Fruit fly (Drosophila melanogaster) whole organism, embryonic: ENCODE results near the gene Dbp73D.

ENCODE experiments used
- B-H2 ChIP-seq: fragments of 200-800 bp; sonication (Bioruptor generic); optimal IDR thresholded peaks from 2 replicates; lab custom pipeline; 2018; ENCODE audit warnings: missing biosample characterization, mild to moderate bottlenecking, missing genetic modification characterization
- CG10274 ChIP-seq: fragments of 200-800 bp; sonication (Bioruptor generic); optimal IDR thresholded peaks from 3 replicates; lab custom pipeline; 2017; ENCODE audit warnings: missing biosample characterization, mild to moderate bottlenecking, missing genetic modification characterization
- CG11398 ChIP-seq: fragments of 200-800 bp; sonication (Bioruptor generic); optimal IDR thresholded peaks from 2 replicates; lab custom pipeline; 2016; ENCODE audit warnings: missing biosample characterization, missing genetic modification characterization
- CG1233 ChIP-seq: fragments of 200-800 bp; sonication (Bioruptor generic); optimal IDR thresholded peaks from 4 replicates; lab custom pipeline; 2018; ENCODE audit warnings: missing biosample characterization, mild to moderate bottlenecking, missing genetic modification characterization
- CG12659 ChIP-seq: fragments of 200-800 bp; sonication (Bioruptor generic); optimal IDR thresholded peaks from 3 replicates; lab custom pipeline; 2017; ENCODE audit warnings: mild to moderate bottlenecking, missing biosample characterization, missing genetic modification reagents, missing genetic modification characterization
- CG13624 ChIP-seq: fragments of 200-800 bp; sonication (Bioruptor generic); optimal IDR thresholded peaks from 2 replicates; lab custom pipeline; 2016; ENCODE audit warnings: missing biosample characterization, missing genetic modification characterization
- CG15514 ChIP-seq: fragments of 200-800 bp; sonication (Bioruptor generic); optimal IDR thresholded peaks from 3 replicates; lab custom pipeline; 2017; ENCODE audit warnings: missing biosample characterization, missing genetic modification characterization, mild to moderate bottlenecking, moderate library complexity, missing genetic modification reagents
- CG1602 ChIP-seq: fragments of 200-800 bp; sonication (Bioruptor generic); optimal IDR thresholded peaks from 3 replicates; lab custom pipeline; 2016; ENCODE audit warnings: missing biosample characterization, missing genetic modification characterization
- CG17359 ChIP-seq: fragments of 200-800 bp; sonication (Bioruptor generic); optimal IDR thresholded peaks from 3 replicates; lab custom pipeline; 2018; ENCODE audit warnings: missing biosample characterization, mild to moderate bottlenecking, missing genetic modification characterization, moderate library complexity
- CG17568 ChIP-seq: fragments of 200-800 bp; sonication (Bioruptor generic); optimal IDR thresholded peaks from 2 replicates; lab custom pipeline; 2018; ENCODE audit warnings: missing biosample characterization, mild to moderate bottlenecking, missing genetic modification characterization, moderate library complexity
- CG17612 ChIP-seq: fragments of 200-800 bp; sonication (Bioruptor generic); IDR thresholded peaks from 2 replicates; pipeline ENCODE4 v1.3.6; 2022; ENCODE audit warnings: missing biosample characterization, missing genetic modification characterization
- CG1792 ChIP-seq: fragments of 200-800 bp; sonication (Bioruptor generic); optimal IDR thresholded peaks from 2 replicates; lab custom pipeline; 2016; ENCODE audit warnings: missing biosample characterization, missing genetic modification characterization
- CG30403 ChIP-seq: fragments of 200-800 bp; sonication (Bioruptor generic); optimal IDR thresholded peaks from 3 replicates; lab custom pipeline; 2016; ENCODE audit warnings: missing biosample characterization, missing genetic modification characterization
- CG33557 ChIP-seq: fragments of 200-800 bp; sonication (Bioruptor generic); optimal IDR thresholded peaks from 2 replicates; lab custom pipeline; 2019; ENCODE audit warnings: missing biosample characterization, mild to moderate bottlenecking, missing genetic modification characterization, moderate library complexity
- CG4282 ChIP-seq: fragments of 200-800 bp; sonication (Bioruptor generic); optimal IDR thresholded peaks from 2 replicates; lab custom pipeline; 2016; ENCODE audit warnings: missing biosample characterization, missing genetic modification characterization
- CG4360 ChIP-seq: fragments of 200-800 bp; sonication (Bioruptor generic); IDR thresholded peaks from 2 replicates; pipeline ENCODE4 v1.3.6; 2022; ENCODE audit warnings: missing biosample characterization, missing genetic modification characterization
- CG4404 ChIP-seq: fragments of 200-800 bp; sonication (Bioruptor generic); IDR thresholded peaks from 2 replicates; pipeline ENCODE4 v1.3.6; 2022; ENCODE audit warnings: missing biosample characterization, missing genetic modification characterization
- CG6654 ChIP-seq: fragments of 200-800 bp; sonication (Bioruptor generic); optimal IDR thresholded peaks from 2 replicates; lab custom pipeline; 2017; ENCODE audit warnings: missing biosample characterization, mild to moderate bottlenecking, missing genetic modification characterization
- CG6765 ChIP-seq: fragments of 200-800 bp; sonication (Bioruptor generic); optimal IDR thresholded peaks from 3 replicates; lab custom pipeline; 2017; ENCODE audit warnings: missing biosample characterization, mild to moderate bottlenecking, missing genetic modification characterization
- CG7372 ChIP-seq: fragments of 200-800 bp; sonication (Bioruptor generic); IDR thresholded peaks from 2 replicates; pipeline ENCODE4 v1.3.6; 2022; ENCODE audit warnings: missing biosample characterization, missing genetic modification characterization
- CG8388 ChIP-seq: fragments of 200-800 bp; sonication (Bioruptor generic); optimal IDR thresholded peaks from 2 replicates; lab custom pipeline; 2019; ENCODE audit warnings: missing biosample characterization, mild to moderate bottlenecking, missing genetic modification characterization, moderate library complexity
- CG8765 ChIP-seq: fragments of 200-800 bp; sonication (Bioruptor generic); IDR thresholded peaks from 2 replicates; pipeline ENCODE4 v1.3.6; 2022; ENCODE audit warnings: missing biosample characterization, missing genetic modification characterization
- CG8924 ChIP-seq: fragments of 200-800 bp; optimal IDR thresholded peaks from 3 replicates; lab custom pipeline; 2019; ENCODE audit warnings: missing biosample characterization, mild to moderate bottlenecking, missing genetic modification characterization, moderate library complexity
- CG9215 ChIP-seq: fragments of 200-800 bp; sonication (Bioruptor generic); IDR thresholded peaks from 2 replicates; pipeline ENCODE4 v1.3.6; 2022; ENCODE audit warnings: missing biosample characterization, missing genetic modification characterization
- CrebB ChIP-seq: fragments of 200-800 bp; sonication (Bioruptor generic); optimal IDR thresholded peaks from 3 replicates; lab custom pipeline; 2018; ENCODE audit warnings: missing biosample characterization, mild to moderate bottlenecking, missing genetic modification characterization
- Dp ChIP-seq: fragments of 200-800 bp; sonication (Bioruptor generic); optimal IDR thresholded peaks from 2 replicates; lab custom pipeline; 2018; ENCODE audit warnings: missing biosample characterization, mild to moderate bottlenecking, missing genetic modification characterization, moderate library complexity
- Ets97D ChIP-seq: fragments of 200-800 bp; sonication (Bioruptor generic); optimal IDR thresholded peaks from 3 replicates; lab custom pipeline; 2016; ENCODE audit warnings: missing biosample characterization, missing genetic modification characterization
- HmgD ChIP-seq: fragments of 200-800 bp; sonication (Bioruptor generic); optimal IDR thresholded peaks from 3 replicates; lab custom pipeline; 2016; ENCODE audit warnings: missing biosample characterization, missing genetic modification characterization
- HmgZ ChIP-seq: fragments of 200-800 bp; sonication (Bioruptor generic); optimal IDR thresholded peaks from 2 replicates; lab custom pipeline; 2018; ENCODE audit warnings: missing biosample characterization, mild to moderate bottlenecking, missing genetic modification characterization
- Hr3 ChIP-seq: fragments of 200-800 bp; sonication (Bioruptor generic); optimal IDR thresholded peaks from 3 replicates; lab custom pipeline; 2016; ENCODE audit warnings: missing biosample characterization, missing genetic modification characterization
- Jarid2 ChIP-seq: fragments of 200-800 bp; sonication (Bioruptor generic); optimal IDR thresholded peaks from 3 replicates; lab custom pipeline; 2017; ENCODE audit warnings: mild to moderate bottlenecking, missing biosample characterization, missing genetic modification reagents, missing genetic modification characterization
- Mes4 ChIP-seq: fragments of 200-800 bp; sonication (Bioruptor generic); optimal IDR thresholded peaks from 2 replicates; lab custom pipeline; 2016; ENCODE audit warnings: missing biosample characterization, missing genetic modification characterization
- Xbp1 ChIP-seq: fragments of 200-800 bp; sonication (Bioruptor generic); optimal IDR thresholded peaks from 3 replicates; lab custom pipeline; 2016; ENCODE audit warnings: missing biosample characterization, mild to moderate bottlenecking, missing genetic modification characterization
- ap ChIP-seq: fragments of 200-800 bp; sonication (Bioruptor generic); IDR thresholded peaks from 2 replicates; pipeline ENCODE4 v1.3.6; 2022; ENCODE audit warnings: missing biosample characterization, missing genetic modification characterization
- ara ChIP-seq: fragments of 200-800 bp; sonication (Bioruptor generic); IDR thresholded peaks from 2 replicates; pipeline ENCODE4 v1.3.6; 2022; ENCODE audit warnings: missing biosample characterization, missing genetic modification characterization
- az2 ChIP-seq: fragments of 200-800 bp; sonication (Bioruptor generic); optimal IDR thresholded peaks from 3 replicates; lab custom pipeline; 2016; ENCODE audit warnings: missing biosample characterization, missing genetic modification characterization
- bab2 ChIP-seq: fragments of 200-800 bp; sonication (Bioruptor generic); optimal IDR thresholded peaks from 2 replicates; lab custom pipeline; 2016; ENCODE audit warnings: missing biosample characterization, missing genetic modification characterization
- bbx ChIP-seq: fragments of 200-800 bp; sonication (Bioruptor generic); IDR thresholded peaks from 2 replicates; pipeline ENCODE4 v1.3.6; 2022; ENCODE audit warnings: missing biosample characterization, missing genetic modification characterization; ENCODE audit not compliant: partially characterized antibody
- corto ChIP-seq: fragments of 200-800 bp; sonication (Bioruptor generic); optimal IDR thresholded peaks from 2 replicates; lab custom pipeline; 2016; ENCODE audit warnings: missing biosample characterization, mild to moderate bottlenecking, missing genetic modification characterization, moderate library complexity
- dan ChIP-seq: fragments of 200-800 bp; sonication (Bioruptor generic); IDR thresholded peaks from 2 replicates; pipeline ENCODE4 v1.3.6; 2022; ENCODE audit warnings: missing biosample characterization, missing genetic modification characterization
- disco-r ChIP-seq: fragments of 200-800 bp; sonication (Bioruptor generic); optimal IDR thresholded peaks from 2 replicates; lab custom pipeline; 2016; ENCODE audit warnings: missing biosample characterization, missing genetic modification characterization
- grau ChIP-seq: fragments of 200-800 bp; optimal IDR thresholded peaks from 3 replicates; lab custom pipeline; 2019; ENCODE audit warnings: missing biosample characterization, mild to moderate bottlenecking, missing genetic modification characterization, moderate library complexity
- her ChIP-seq: fragments of 200-800 bp; sonication (Bioruptor generic); optimal IDR thresholded peaks from 2 replicates; lab custom pipeline; 2016; ENCODE audit warnings: missing biosample characterization, missing genetic modification characterization
- ken ChIP-seq: fragments of 200-800 bp; sonication (Bioruptor generic); IDR thresholded peaks from 3 replicates; pipeline ENCODE4 v1.3.6; 2022; ENCODE audit warnings: missing biosample characterization, missing genetic modification characterization
- lmd ChIP-seq: fragments of 200-800 bp; sonication (Bioruptor generic); IDR thresholded peaks from 2 replicates; pipeline ENCODE4 v1.3.6; 2022; ENCODE audit warnings: missing biosample characterization, missing genetic modification characterization
- pho ChIP-seq: fragments of 200-800 bp; sonication (Bioruptor generic); optimal IDR thresholded peaks from 2 replicates; lab custom pipeline; 2016; ENCODE audit warnings: missing biosample characterization, missing genetic modification characterization
- ro ChIP-seq: fragments of 200-800 bp; sonication (Bioruptor generic); IDR thresholded peaks from 2 replicates; pipeline ENCODE4 v1.3.6; 2022; ENCODE audit warnings: missing biosample characterization, missing genetic modification characterization
- slou ChIP-seq: fragments of 200-800 bp; sonication (Bioruptor generic); optimal IDR thresholded peaks from 3 replicates; lab custom pipeline; 2016; ENCODE audit warnings: missing biosample characterization, missing genetic modification characterization
- tio ChIP-seq: fragments of 200-800 bp; sonication (Bioruptor generic); optimal IDR thresholded peaks from 2 replicates; lab custom pipeline; 2017; ENCODE audit warnings: missing biosample characterization, missing genetic modification characterization, inconsistent platforms
- usp ChIP-seq: fragments of >200 bp; optimal IDR thresholded peaks from 2 replicates; lab custom pipeline; 2017; ENCODE audit warnings: missing biosample characterization, missing genetic modification characterization
- wdn ChIP-seq: fragments of 200-800 bp; sonication (Bioruptor generic); IDR thresholded peaks from 2 replicates; pipeline ENCODE4 v1.3.6; 2022; ENCODE audit warnings: missing biosample characterization, missing genetic modification characterization

The Dbp73D gene

DNA sequence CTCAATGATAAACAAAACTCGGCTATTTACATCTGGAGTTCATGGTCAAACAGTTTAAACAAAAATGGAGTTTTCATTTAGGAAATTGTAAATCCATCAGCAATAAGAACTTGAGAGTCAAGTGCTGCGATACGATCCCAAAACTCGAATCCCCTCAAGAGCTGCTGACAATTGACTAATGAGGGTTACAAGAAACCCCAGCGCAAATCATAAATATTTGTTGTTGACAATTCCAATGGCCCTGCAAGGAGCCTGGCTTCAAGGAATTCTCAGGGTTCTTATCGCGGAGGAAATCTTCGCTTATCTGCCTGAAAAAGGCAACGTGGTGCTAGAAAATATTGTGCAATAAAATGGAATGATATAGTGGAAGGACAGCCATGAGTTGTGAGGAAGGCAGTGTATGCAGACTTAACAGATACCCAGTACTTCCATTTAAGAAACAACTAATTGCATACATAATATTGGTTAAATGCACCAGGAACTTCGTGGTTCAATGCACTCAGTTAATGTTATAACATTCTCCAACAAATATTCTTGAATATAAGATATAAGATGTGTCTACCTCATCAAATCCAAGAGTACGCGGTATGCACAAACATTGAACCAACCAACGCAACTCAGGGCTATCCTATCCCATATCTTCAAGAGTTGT is 37.5 kb upstream of the Dbp73D start (continued):
- TF ChIP-seq CG8388 (GFP tag; lab: Kevin White, UChicago) = peak; percentile 53
- no peak for TF ChIP-seq CG10274
- TF ChIP-seq CG17568 = no peak
- peak; percentile 42 for TF ChIP-seq Xbp1 (GFP tag; lab: Kevin White, UChicago)
- no peak for TF ChIP-seq CG11398
- no peak for TF ChIP-seq CG9215 (GFP tag; lab: Robert Waterston, UW)
- TF ChIP-seq B-H2 = no peak
- no peak for TF ChIP-seq Mes4 (GFP tag; lab: Kevin White, UChicago)
- 0 out of 2 replicates have a peak, but pooled peaks have one; percentile 24 for TF ChIP-seq ap (GFP tag; lab: Robert Waterston, UW)
- no peak for TF ChIP-seq CG15514 (GFP tag; lab: Kevin White, UChicago)
- no peak for TF ChIP-seq CG12659
- TF ChIP-seq grau (tag; lab: Kevin White, UChicago) = peak; percentile 28
- no peak for TF ChIP-seq CG17612 (GFP tag; lab: Robert Waterston, UW)
- TF ChIP-seq ara (GFP tag; lab: Robert Waterston, UW) = peak; percentile 52; the same call in 1 of the 2 replicates
- no peak for TF ChIP-seq CrebB (tag; lab: Kevin White, UChicago)
- TF ChIP-seq CG4282 (GFP tag; lab: Kevin White, UChicago) = no peak
- TF ChIP-seq bab2 (GFP tag; lab: Kevin White, UChicago) = peak; percentile 23
- TF ChIP-seq dan (GFP tag; lab: Robert Waterston, UW) = no peak
- peak; percentile 44 for TF ChIP-seq CG1233 (GFP tag; lab: Kevin White, UChicago)
- no peak for TF ChIP-seq disco-r (GFP tag; lab: Kevin White, UChicago)
- peak; percentile 45 for TF ChIP-seq CG8924 (tag; lab: Kevin White, UChicago)
- TF ChIP-seq CG30403 = peak; percentile 39
- no peak for TF ChIP-seq CG6654 (GFP tag; lab: Kevin White, UChicago)
- TF ChIP-seq wdn (GFP tag; lab: Robert Waterston, UW) = no peak
- peak; percentile 32; the same call in 1 of the 2 replicates for TF ChIP-seq lmd (GFP tag; lab: Robert Waterston, UW)
- TF ChIP-seq Hr3 (GFP tag; lab: Kevin White, UChicago) = no peak
- no peak for TF ChIP-seq Jarid2
- TF ChIP-seq usp (GFP tag; lab: Kevin White, UChicago) = no peak
- TF ChIP-seq CG6765 (GFP tag; lab: Kevin White, UChicago) = no peak
- TF ChIP-seq CG7372 (GFP tag; lab: Robert Waterston, UW) = no peak
- TF ChIP-seq HmgD (GFP tag; lab: Kevin White, UChicago) = no peak
- TF ChIP-seq tio (GFP tag; lab: Kevin White, UChicago) = peak; percentile 23
- no peak for TF ChIP-seq slou
- no peak for TF ChIP-seq ken (GFP tag; lab: Robert Waterston, UW)
- no peak for TF ChIP-seq corto (GFP tag; lab: Kevin White, UChicago)
- no peak for TF ChIP-seq her (GFP tag; lab: Kevin White, UChicago)
- TF ChIP-seq HmgZ (tag; lab: Kevin White, UChicago) = no peak
- no peak for TF ChIP-seq bbx (GFP tag; lab: Robert Waterston, UW)
- no peak for TF ChIP-seq ro (GFP tag; lab: Robert Waterston, UW)
- no peak for TF ChIP-seq CG1792
- TF ChIP-seq pho = no peak
- TF ChIP-seq CG33557 (GFP tag; lab: Kevin White, UChicago) = no peak
- TF ChIP-seq Dp = no peak
- TF ChIP-seq az2 (GFP tag; lab: Kevin White, UChicago) = peak; percentile 40
- TF ChIP-seq CG8765 (GFP tag; lab: Robert Waterston, UW) = no peak
- peak; percentile 79 for TF ChIP-seq CG4404 (GFP tag; lab: Robert Waterston, UW)
- TF ChIP-seq CG17359 (tag; lab: Kevin White, UChicago) = peak; percentile 55
- no peak for TF ChIP-seq Ets97D (GFP tag; lab: Kevin White, UChicago)
- 0 out of 2 replicates have a peak, but pooled peaks have one; percentile 34 for TF ChIP-seq CG4360
- TF ChIP-seq CG1602 (GFP tag; lab: Kevin White, UChicago) = peak; percentile 42
- peak; percentile 6 for TF ChIP-seq CG13624
